Worm (Caenorhabditis elegans) whole organism, L1 larva: Measurements from ENCODE around the gene F26F4.2.
A peak's percentile ranks its signal among the peaks of the same experiment; 100 is the strongest.

Source experiments
- C16A3.4 ChIP-seq: fragments of 150-350 bp; optimal IDR thresholded peaks from 2 replicates; lab custom pipeline; 2014; ENCODE audit warnings: missing biosample characterization, missing genetic modification characterization
- F16B12.6 ChIP-seq: fragments of 150-350 bp; optimal IDR thresholded peaks from 2 replicates; lab custom pipeline; 2014; ENCODE audit warnings: missing biosample characterization, missing genetic modification characterization
- Y116A8C.19 ChIP-seq: sonication (generic microtip); optimal IDR thresholded peaks from 2 replicates; lab custom pipeline; 2016; ENCODE audit warnings: missing compliant biosample characterization, missing genetic modification characterization, borderline replicate concordance
- aha-1 ChIP-seq: fragments of 150-350 bp; optimal IDR thresholded peaks from 2 replicates; lab custom pipeline; 2014; ENCODE audit warnings: missing biosample characterization, missing genetic modification characterization
- ama-1 ChIP-seq: fragments of 150-350 bp; optimal IDR thresholded peaks from 2 replicates; lab custom pipeline; 2014
- ceh-88 ChIP-seq: fragments of 200-800 bp; sonication (Bioruptor generic); IDR thresholded peaks from 2 replicates; pipeline ENCODE4 v1.3.6; 2022; ENCODE audit warnings: missing genetic modification characterization, missing compliant biosample characterization
- dsc-1 ChIP-seq: sonication (generic microtip); optimal IDR thresholded peaks from 2 replicates; lab custom pipeline; 2016; ENCODE audit warnings: mild to moderate bottlenecking, missing genetic modification characterization, missing compliant biosample characterization
- efl-1 ChIP-seq, 4 experiments: fragments of 150-350 bp; optimal IDR thresholded peaks in 3 of 4; peaks in 1 of 4; 1 replicate in 1 of 4; 2 replicates in 3 of 4; lab custom pipeline; 2014; ENCODE audit warnings: missing biosample characterization in 2 of 4, missing genetic modification characterization in 2 of 4, missing genetic modification reagents in 2 of 4
- efl-3 ChIP-seq: fragments of 200-800 bp; sonication (Bioruptor generic); optimal IDR thresholded peaks from 2 replicates; lab custom pipeline; 2018; ENCODE audit warnings: mild to moderate bottlenecking, missing genetic modification characterization, missing compliant biosample characterization
- egl-13 ChIP-seq: sonication (generic microtip); optimal IDR thresholded peaks from 2 replicates; lab custom pipeline; 2016; ENCODE audit warnings: missing genotype, missing genetic modification reagents, missing genetic modification characterization, missing compliant biosample characterization
- egl-27 ChIP-seq, 2 experiments: fragments of 150-350 bp in 1 of 2; sonication (generic microtip); optimal IDR thresholded peaks; 3 replicates each; lab custom pipeline; 2017 to 2018; ENCODE audit warnings: missing biosample characterization in 2 of 2, missing genetic modification characterization in 2 of 2, missing genetic modification reagents in 2 of 2
- elt-2 ChIP-seq: sonication (generic microtip); optimal IDR thresholded peaks from 2 replicates; lab custom pipeline; 2016; ENCODE audit warnings: missing genetic modification characterization, mild to moderate bottlenecking, inconsistent platforms, missing compliant biosample characterization, missing genetic modification reagents
- elt-3 ChIP-seq, 6 experiments: fragments of 150-350 bp in 1 of 6; sonication (generic microtip); optimal IDR thresholded peaks; 2 replicates each; lab custom pipeline; 2017 to 2018; ENCODE audit warnings: missing biosample characterization in 6 of 6, missing genetic modification characterization in 6 of 6, inconsistent platforms in 1 of 6
- ets-5 ChIP-seq: fragments of 200-800 bp; sonication (Bioruptor generic); IDR thresholded peaks from 2 replicates; pipeline ENCODE4 v1.3.6; 2022; ENCODE audit warnings: missing genetic modification characterization, missing compliant biosample characterization
- fkh-4 ChIP-seq: sonication (generic microtip); optimal IDR thresholded peaks from 2 replicates; lab custom pipeline; 2016; ENCODE audit warnings: missing compliant biosample characterization, missing genetic modification characterization, borderline replicate concordance
- fkh-8 ChIP-seq: sonication (generic microtip); optimal IDR thresholded peaks from 2 replicates; lab custom pipeline; 2016; ENCODE audit warnings: mild to moderate bottlenecking, missing genetic modification characterization, missing compliant biosample characterization
- hlh-17 ChIP-seq: fragments of 200-800 bp; sonication (Bioruptor generic); optimal IDR thresholded peaks from 2 replicates; lab custom pipeline; 2018; ENCODE audit warnings: missing genetic modification characterization, mild to moderate bottlenecking, missing compliant biosample characterization, moderate library complexity, borderline replicate concordance
- hlh-4 ChIP-seq: sonication (generic microtip); optimal IDR thresholded peaks from 2 replicates; lab custom pipeline; 2016; ENCODE audit warnings: mild to moderate bottlenecking, missing genetic modification characterization, missing compliant biosample characterization
- irx-1 ChIP-seq: sonication (generic microtip); optimal IDR thresholded peaks from 2 replicates; lab custom pipeline; 2016; ENCODE audit warnings: missing genetic modification characterization, missing compliant biosample characterization
- jun-1 ChIP-seq: fragments of 150-350 bp; optimal IDR thresholded peaks from 2 replicates; lab custom pipeline; 2014; ENCODE audit warnings: missing biosample characterization, missing genetic modification reagents, missing genetic modification characterization
- lin-13 ChIP-seq: fragments of 150-350 bp; optimal IDR thresholded peaks from 2 replicates; lab custom pipeline; 2014; ENCODE audit warnings: missing biosample characterization, missing genetic modification reagents, missing genetic modification characterization
- lin-15B ChIP-seq: fragments of 150-350 bp; sonication (generic microtip); optimal IDR thresholded peaks from 3 replicates; lab custom pipeline; 2014; ENCODE audit warnings: missing biosample characterization, missing genetic modification characterization
- lin-35 ChIP-seq, 2 experiments: fragments of 150-350 bp; optimal IDR thresholded peaks; 2 replicates each; lab custom pipeline; 2014; ENCODE audit warnings: missing biosample characterization in 2 of 2, missing genetic modification characterization in 2 of 2, missing genetic modification reagents in 2 of 2
- lin-39 ChIP-seq: fragments of 150-350 bp; optimal IDR thresholded peaks from 2 replicates; lab custom pipeline; 2014; ENCODE audit warnings: missing biosample characterization, missing genetic modification reagents, missing genetic modification characterization
- lir-3 ChIP-seq: sonication (generic microtip); optimal IDR thresholded peaks from 2 replicates; lab custom pipeline; 2016; ENCODE audit warnings: mild to moderate bottlenecking, missing genetic modification characterization, moderate library complexity, missing compliant biosample characterization; ENCODE audit not compliant: poor library complexity
- lsy-2 ChIP-seq, 2 experiments: fragments of 150-350 bp; optimal IDR thresholded peaks; 2 replicates each; lab custom pipeline; 2014; ENCODE audit warnings: missing biosample characterization in 2 of 2, missing genetic modification characterization in 2 of 2
- mdl-1 ChIP-seq, 2 experiments: fragments of 150-350 bp; optimal IDR thresholded peaks; 2 replicates each; lab custom pipeline; 2014 to 2017; ENCODE audit warnings: missing biosample characterization in 2 of 2, missing genetic modification characterization in 2 of 2, inconsistent platforms in 1 of 2
- mef-2 ChIP-seq: fragments of 150-350 bp; optimal IDR thresholded peaks from 2 replicates; lab custom pipeline; 2014; ENCODE audit warnings: missing biosample characterization, missing genetic modification characterization
- mep-1 ChIP-seq: fragments of 150-350 bp; optimal IDR thresholded peaks from 2 replicates; lab custom pipeline; 2014; ENCODE audit warnings: missing biosample characterization, missing genetic modification characterization
- nhr-11 ChIP-seq: fragments of 150-350 bp; optimal IDR thresholded peaks from 2 replicates; lab custom pipeline; 2014; ENCODE audit warnings: missing biosample characterization, missing genetic modification characterization
- nhr-12 ChIP-seq: sonication (generic microtip); optimal IDR thresholded peaks from 2 replicates; lab custom pipeline; 2017; ENCODE audit warnings: missing biosample characterization, missing genetic modification characterization
- nhr-19 ChIP-seq: fragments of 200-800 bp; sonication (Bioruptor generic); conservative IDR thresholded peaks from 2 replicates; pipeline ENCODE4 v1.3.6; 2022; ENCODE audit warnings: missing genetic modification characterization, missing compliant biosample characterization
- nhr-20 ChIP-seq: sonication (generic microtip); optimal IDR thresholded peaks from 2 replicates; lab custom pipeline; 2016; ENCODE audit warnings: mild to moderate bottlenecking, missing genetic modification characterization, missing compliant biosample characterization
- nhr-76 ChIP-seq: sonication (generic microtip); optimal IDR thresholded peaks from 2 replicates; lab custom pipeline; 2017; ENCODE audit warnings: missing biosample characterization, missing genetic modification characterization
- nhr-77 ChIP-seq: fragments of 150-350 bp; optimal IDR thresholded peaks from 2 replicates; lab custom pipeline; 2014; ENCODE audit warnings: missing biosample characterization, missing genetic modification characterization
- nhr-84 ChIP-seq: sonication (generic microtip); optimal IDR thresholded peaks from 2 replicates; lab custom pipeline; 2017; ENCODE audit warnings: missing biosample characterization, missing genetic modification characterization
- nhr-85 ChIP-seq: sonication (generic microtip); peaks from one replicate; lab custom pipeline; 2016; ENCODE audit warnings: missing genetic modification characterization, inconsistent platforms, missing compliant biosample characterization
- nhr-90 ChIP-seq: sonication (generic microtip); optimal IDR thresholded peaks from 2 replicates; lab custom pipeline; 2016; ENCODE audit warnings: mild to moderate bottlenecking, missing genetic modification characterization, missing compliant biosample characterization; ENCODE audit not compliant: poor library complexity
- pag-3 ChIP-seq: sonication (generic microtip); optimal IDR thresholded peaks from 2 replicates; lab custom pipeline; 2017; ENCODE audit warnings: missing genetic modification characterization, mild to moderate bottlenecking, missing compliant biosample characterization, antibody characterized with exemption, borderline replicate concordance; ENCODE audit not compliant: insufficient read depth
- pax-3 ChIP-seq: fragments of 200-800 bp; sonication (Bioruptor generic); optimal IDR thresholded peaks from 2 replicates; lab custom pipeline; 2018; ENCODE audit warnings: mild to moderate bottlenecking, missing genetic modification characterization, moderate library complexity, missing compliant biosample characterization
- rnt-1 ChIP-seq: sonication (generic microtip); optimal IDR thresholded peaks from 2 replicates; lab custom pipeline; 2016; ENCODE audit warnings: mild to moderate bottlenecking, missing genetic modification characterization, moderate library complexity, missing compliant biosample characterization
- snpc-4 ChIP-seq: fragments of 150-350 bp; optimal IDR thresholded peaks from 2 replicates; lab custom pipeline; 2014; ENCODE audit warnings: missing biosample characterization, missing genetic modification characterization
- snu-23 ChIP-seq: sonication (generic microtip); optimal IDR thresholded peaks from 2 replicates; lab custom pipeline; 2016; ENCODE audit warnings: missing genetic modification characterization, missing compliant biosample characterization
- sox-4 ChIP-seq: sonication (generic microtip); optimal IDR thresholded peaks from 2 replicates; lab custom pipeline; 2016; ENCODE audit warnings: missing genetic modification characterization, missing compliant biosample characterization
- sptf-1 ChIP-seq: fragments of 150-350 bp; optimal IDR thresholded peaks from 2 replicates; lab custom pipeline; 2014; ENCODE audit warnings: missing biosample characterization, missing genetic modification characterization
- unc-86 ChIP-seq: sonication (generic microtip); optimal IDR thresholded peaks from 2 replicates; lab custom pipeline; 2016; ENCODE audit warnings: missing genetic modification characterization, missing compliant biosample characterization
- unc-98 ChIP-seq: fragments of 200-800 bp; sonication (Bioruptor generic); IDR thresholded peaks from 2 replicates; pipeline ENCODE4 v1.3.6; 2022; ENCODE audit warnings: missing genetic modification characterization, missing compliant biosample characterization
- vab-15 ChIP-seq: sonication (generic microtip); optimal IDR thresholded peaks from 2 replicates; lab custom pipeline; 2017; ENCODE audit warnings: missing genotype, mild to moderate bottlenecking, missing genetic modification characterization, missing compliant biosample characterization
- xbp-1 ChIP-seq: sonication (generic microtip); optimal IDR thresholded peaks from 2 replicates; lab custom pipeline; 2016; ENCODE audit warnings: missing genetic modification characterization, missing compliant biosample characterization
- zag-1 ChIP-seq: fragments of 150-350 bp; optimal IDR thresholded peaks from 2 replicates; lab custom pipeline; 2014; ENCODE audit warnings: missing biosample characterization, missing genetic modification characterization
- zip-4 ChIP-seq: fragments of 200-800 bp; sonication (Bioruptor generic); optimal IDR thresholded peaks from 2 replicates; lab custom pipeline; 2018; ENCODE audit warnings: mild to moderate bottlenecking, missing genetic modification characterization, moderate library complexity, missing compliant biosample characterization
- ztf-4 ChIP-seq: fragments of 150-350 bp; optimal IDR thresholded peaks from 2 replicates; lab custom pipeline; 2014; ENCODE audit warnings: missing biosample characterization, missing genetic modification characterization

Gene F26F4.2

ce11 chrIII:4899728-4900127 lies 11.3 kb upstream of the F26F4.2 start (continued):
- TF ChIP-seq elt-2 (tag; lab: Kevin White, UChicago), result peak; percentile 99
- peak; percentile 95 for TF ChIP-seq efl-3 (GFP tag; lab: Kevin White, UChicago)
- no peak for TF ChIP-seq ets-5 (GFP tag; lab: Robert Waterston, UW)
- peak; percentile 30 for TF ChIP-seq zag-1 (tag; lab: Kevin White, UChicago)
- TF ChIP-seq nhr-19 (GFP tag; lab: Robert Waterston, UW), result peak; percentile 100
- TF ChIP-seq jun-1 (tag; lab: Kevin White, UChicago), result peak; percentile 99
- peak; percentile 69 for TF ChIP-seq nhr-76 (tag; lab: Kevin White, UChicago)
- peak; percentile 100 for TF ChIP-seq unc-86 (tag; lab: Kevin White, UChicago)
- peak; percentile 83 for TF ChIP-seq hlh-4 (tag; lab: Kevin White, UChicago)
- peak; percentile 84 for TF ChIP-seq snpc-4 (tag; lab: Kevin White, UChicago)
- TF ChIP-seq efl-1 (optimal IDR thresholded peaks at IDR 0.05; lab: Kevin White, UChicago), result peak; percentile 96 to 97
- TF ChIP-seq efl-1 (GFP tag; optimal IDR thresholded peaks at IDR 0.05 in 1 of 2; lab: Kevin White, UChicago), result peak; percentile 85 to 99
- peak; percentile 100 for TF ChIP-seq nhr-20 (tag; lab: Kevin White, UChicago)
- peak; percentile 80 for TF ChIP-seq pag-3 (tag; lab: Kevin White, UChicago)
- peak; percentile 83 to 96 for TF ChIP-seq egl-27 (tag; optimal IDR thresholded peaks at IDR 0.05; lab: Kevin White, UChicago)
- TF ChIP-seq ceh-88 (GFP tag; lab: Robert Waterston, UW), result peak; percentile 99
- TF ChIP-seq fkh-4, result peak; percentile 93
- TF ChIP-seq fkh-8 (tag; lab: Kevin White, UChicago), result peak; percentile 100
- peak; percentile 99 for TF ChIP-seq C16A3.4
- TF ChIP-seq lin-39 (tag; lab: Kevin White, UChicago), result peak; percentile 93
- peak; percentile 99 for TF ChIP-seq sox-4 (tag; lab: Kevin White, UChicago)
- TF ChIP-seq pax-3 (tag; lab: Kevin White, UChicago), result peak; percentile 100
- TF ChIP-seq vab-15 (tag; lab: Kevin White, UChicago), result peak; percentile 98
- peak; percentile 100 for TF ChIP-seq snu-23 (GFP tag; lab: Kevin White, UChicago)
- no peak for TF ChIP-seq nhr-84 (tag; lab: Kevin White, UChicago)
- peak; percentile 100 for TF ChIP-seq dsc-1 (tag; lab: Kevin White, UChicago)
- TF ChIP-seq mef-2, result peak; percentile 96
- TF ChIP-seq Y116A8C.19 (tag; lab: Kevin White, UChicago), result peak; percentile 10
- TF ChIP-seq lin-13 (GFP tag; lab: Kevin White, UChicago), result peak; percentile 100
- TF ChIP-seq nhr-77 (tag; lab: Kevin White, UChicago), result peak; percentile 99
- peak; percentile 68 for TF ChIP-seq F16B12.6
- TF ChIP-seq rnt-1 (tag; lab: Kevin White, UChicago), result peak; percentile 98
- TF ChIP-seq mdl-1 (tag; optimal IDR thresholded peaks at IDR 0.05; lab: Kevin White, UChicago), result peak; percentile 45 to 99
- TF ChIP-seq lin-15B, result peak; percentile 94
- peak; percentile 95 for TF ChIP-seq aha-1 (tag; lab: Kevin White, UChicago)
- TF ChIP-seq sptf-1 (tag; lab: Kevin White, UChicago), result no peak
- TF ChIP-seq mep-1 (tag; lab: Kevin White, UChicago), result peak; percentile 96
- peak; percentile 99 for TF ChIP-seq xbp-1
- peak; percentile 100 for TF ChIP-seq egl-13
- TF ChIP-seq ztf-4 (tag; lab: Kevin White, UChicago), result peak; percentile 99
- peak; percentile 98 for TF ChIP-seq irx-1 (tag; lab: Kevin White, UChicago)
- TF ChIP-seq zip-4 (GFP tag; lab: Kevin White, UChicago), result peak; percentile 96
- peak; percentile 94 for TF ChIP-seq nhr-11 (tag; lab: Kevin White, UChicago)
- TF ChIP-seq unc-98 (GFP tag; lab: Robert Waterston, UW), result peak; percentile 80
- TF ChIP-seq elt-3 (tag; optimal IDR thresholded peaks at IDR 0.05; lab: Kevin White, UChicago), result peak in 5 of 6 experiments; percentile 68 to 98 (median 97)
- TF ChIP-seq ama-1 (lab: Kevin White, UChicago), result no peak
- TF ChIP-seq nhr-85 (tag; lab: Kevin White, UChicago), result peak; percentile 100
- peak; percentile 99 for TF ChIP-seq nhr-90 (tag; lab: Kevin White, UChicago)
- peak; percentile 43 for TF ChIP-seq nhr-12 (tag; lab: Kevin White, UChicago)
- TF ChIP-seq lin-35 (GFP tag; optimal IDR thresholded peaks at IDR 0.05; lab: Kevin White, UChicago), result peak; percentile 94 to 95
- peak; percentile 98 for TF ChIP-seq lir-3
- no peak for TF ChIP-seq hlh-17 (GFP tag; lab: Kevin White, UChicago)
- peak; percentile 97 for TF ChIP-seq lsy-2 (tag; optimal IDR thresholded peaks at IDR 0.05; lab: Kevin White, UChicago)
